Fruit fly (Drosophila melanogaster): ENCODE measurements around the gene Cyp12a4.

Cyp12a4 gene

dm6 chr3R:19163972-19164819 is 29.2 kb downstream of the Cyp12a4 start, which contains the start of gene sqz:
TSS of gene sqz (plus strand) at chr3R:19164211.
- no peak for TF ChIP-seq Sin3A (optimal IDR thresholded peaks at IDR 0.05)
- no peak for TF ChIP-seq insv (optimal IDR thresholded peaks at IDR 0.05)
- TF ChIP-seq Myc (optimal IDR thresholded peaks at IDR 0.05) = no peak
- no peak for TF ChIP-seq h (optimal IDR thresholded peaks at IDR 0.05)
- TF ChIP-seq ttk (optimal IDR thresholded peaks at IDR 0.05) = no peak
- no peak for TF ChIP-seq psq (optimal IDR thresholded peaks at IDR 0.05)

DNA sequence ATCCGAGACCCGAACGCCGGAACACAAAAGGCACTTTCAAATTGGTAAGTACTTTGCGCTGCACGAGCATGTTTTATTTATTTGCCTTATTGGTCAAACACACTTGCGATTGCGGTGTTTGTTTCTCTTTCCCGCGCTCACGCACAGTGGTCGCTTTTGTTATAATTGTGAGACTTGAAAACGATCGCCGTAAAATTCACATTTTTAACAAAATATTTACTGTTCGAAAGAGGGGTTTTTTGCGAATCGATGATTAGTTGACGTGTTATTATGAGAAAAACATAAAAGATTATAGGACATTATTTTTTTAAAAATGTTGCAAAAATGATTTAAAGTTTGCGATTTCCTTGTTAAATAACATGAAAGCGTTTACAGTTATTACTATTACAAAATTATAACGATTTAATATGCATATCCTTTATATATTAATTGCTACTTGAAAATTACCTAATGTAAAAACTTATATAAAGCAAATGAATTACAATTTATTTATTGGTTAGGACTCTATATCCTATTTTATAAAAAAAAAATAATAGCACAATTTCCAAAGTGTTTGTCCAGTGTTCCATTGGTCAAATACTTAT is 30.0 kb downstream of the Cyp12a4 start:
- no peak for TF ChIP-seq h (optimal IDR thresholded peaks at IDR 0.05)

dm6 chr3R:19165620-19166055 is 30.7 kb downstream of the Cyp12a4 start:
- no peak for TF ChIP-seq h (optimal IDR thresholded peaks at IDR 0.05)
- no peak for TF ChIP-seq ttk (optimal IDR thresholded peaks at IDR 0.05)
- TF ChIP-seq Myc (optimal IDR thresholded peaks at IDR 0.05) = no peak
- TF ChIP-seq psq (optimal IDR thresholded peaks at IDR 0.05) = no peak
- TF ChIP-seq Sin3A (optimal IDR thresholded peaks at IDR 0.05) = no peak
- TF ChIP-seq insv (optimal IDR thresholded peaks at IDR 0.05) = no peak

DNA sequence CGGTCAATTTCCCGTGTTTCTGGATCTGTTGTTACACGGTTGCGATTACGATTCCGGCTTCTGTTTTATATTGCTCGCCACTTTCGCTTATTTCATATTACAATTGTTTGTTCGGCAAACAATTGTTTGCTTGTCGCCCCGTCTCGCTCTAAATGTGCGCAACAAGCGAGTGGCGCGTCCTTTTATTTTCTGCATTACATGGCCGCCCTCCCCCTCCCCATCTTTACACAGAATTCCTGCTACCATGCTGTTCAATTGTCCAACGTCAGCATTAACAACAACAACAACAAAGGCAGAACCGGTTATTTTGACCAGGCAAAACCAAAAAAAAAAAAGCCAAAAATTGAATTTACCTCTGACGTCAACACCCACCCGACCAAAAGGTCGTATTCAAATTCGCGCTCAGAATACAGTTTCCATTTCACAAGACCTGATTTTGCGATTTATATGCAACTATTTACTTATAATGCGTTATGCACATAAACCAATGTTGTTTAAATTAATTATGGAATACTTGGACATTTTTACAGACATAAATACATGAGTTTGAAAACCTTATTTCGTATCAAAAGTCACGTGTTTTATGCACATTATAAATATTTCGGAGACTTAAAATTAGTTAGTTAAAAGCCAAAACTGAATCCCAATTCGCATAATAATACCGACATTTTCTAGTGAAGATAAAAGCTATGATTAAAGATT is 31.3 kb downstream of the Cyp12a4 start:
- no peak for TF ChIP-seq Sin3A (optimal IDR thresholded peaks at IDR 0.05)
- no peak for TF ChIP-seq Myc (optimal IDR thresholded peaks at IDR 0.05)
- TF ChIP-seq psq (optimal IDR thresholded peaks at IDR 0.05) = no peak
- TF ChIP-seq h (optimal IDR thresholded peaks at IDR 0.05) = no peak
- no peak for TF ChIP-seq ttk (optimal IDR thresholded peaks at IDR 0.05)
- TF ChIP-seq insv (optimal IDR thresholded peaks at IDR 0.05) = no peak

dm6 chr3R:19167521-19167920 is 32.6 kb downstream of the Cyp12a4 start:
- no peak for TF ChIP-seq h (optimal IDR thresholded peaks at IDR 0.05)
- no peak for TF ChIP-seq Myc (optimal IDR thresholded peaks at IDR 0.05)
- TF ChIP-seq ttk (optimal IDR thresholded peaks at IDR 0.05) = no peak
- no peak for TF ChIP-seq psq (optimal IDR thresholded peaks at IDR 0.05)
- TF ChIP-seq Sin3A (optimal IDR thresholded peaks at IDR 0.05) = no peak

DNA sequence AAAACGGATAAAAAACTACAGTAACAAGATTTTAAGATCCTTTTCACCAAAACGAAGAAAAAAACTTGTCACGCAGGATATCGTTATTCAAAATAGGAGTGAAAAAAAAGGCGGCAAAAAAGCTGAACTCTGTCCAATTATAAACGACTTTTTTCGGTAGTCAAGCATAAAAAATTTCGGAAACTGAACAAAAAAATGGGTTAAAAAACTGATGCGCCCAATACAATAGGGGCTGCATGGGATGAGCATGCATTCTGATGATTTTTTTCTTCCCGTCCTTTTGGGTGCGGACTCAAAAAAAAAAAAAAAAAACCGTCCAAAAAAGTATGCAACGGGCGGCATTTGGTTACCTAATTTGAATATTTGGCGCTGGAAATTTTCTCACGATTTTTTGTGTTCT is 39.6 kb downstream of the Cyp12a4 start:
- TF ChIP-seq h (optimal IDR thresholded peaks at IDR 0.05) = no peak
- TF ChIP-seq Sin3A (optimal IDR thresholded peaks at IDR 0.05) = no peak
- no peak for TF ChIP-seq ttk (optimal IDR thresholded peaks at IDR 0.05)
- TF ChIP-seq Myc (optimal IDR thresholded peaks at IDR 0.05) = no peak
- TF ChIP-seq psq (optimal IDR thresholded peaks at IDR 0.05) = no peak
- no peak for TF ChIP-seq insv (optimal IDR thresholded peaks at IDR 0.05)

- TF ChIP-seq Sin3A (optimal IDR thresholded peaks at IDR 0.05) = no peak
- no peak for TF ChIP-seq h (optimal IDR thresholded peaks at IDR 0.05)
- TF ChIP-seq ttk (optimal IDR thresholded peaks at IDR 0.05) = no peak
Measured at dm6 chr3R:19176700-19177099, 41.7 kb downstream of the Cyp12a4 start, which contains the start of gene CG14282. TSS of gene CG14282 (plus strand) at chr3R:19177000.

DNA sequence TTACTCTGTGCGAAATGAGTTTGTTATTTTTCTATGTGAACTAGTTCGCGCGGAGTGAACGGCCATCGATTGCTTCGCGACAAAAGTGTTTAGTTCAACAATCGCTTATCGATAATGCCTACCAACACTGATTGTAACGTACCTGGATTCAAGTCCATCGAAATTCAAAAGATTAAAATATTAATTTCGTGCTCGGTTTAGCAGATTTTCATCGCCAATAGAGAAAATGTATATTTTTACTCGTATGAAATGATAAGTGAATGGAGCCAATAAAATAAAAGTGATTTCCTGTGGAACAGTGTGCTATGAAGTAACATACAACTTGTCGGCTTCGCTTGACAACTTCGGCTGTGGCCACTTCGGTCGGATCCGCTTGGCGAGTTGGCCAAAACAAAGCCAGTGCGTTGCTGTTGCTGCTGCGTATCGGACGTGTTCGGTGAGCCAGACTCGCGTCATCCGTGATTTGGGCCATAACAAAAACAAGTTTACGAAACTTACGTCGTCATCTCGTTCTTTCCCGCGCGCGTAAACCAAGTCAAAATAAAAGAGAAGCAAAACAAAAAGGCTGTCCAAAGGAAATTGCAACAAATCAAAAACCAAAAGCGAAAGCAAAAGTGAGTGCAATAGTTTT is 45.4 kb downstream of the Cyp12a4 start, which contains the start of the genes CG5555 and myd:
Gene CG5555 (minus strand): TSS at position 276 of the 631 bp plus-strand sequence.
Gene myd (plus strand): TSS at position 397 of the 631 bp plus-strand sequence.
- TF ChIP-seq h (optimal IDR thresholded peaks at IDR 0.05) (no peak), Myc (optimal IDR thresholded peaks at IDR 0.05) (no peak), ttk (optimal IDR thresholded peaks at IDR 0.05) (no peak), insv (optimal IDR thresholded peaks at IDR 0.05) (no peak), psq (optimal IDR thresholded peaks at IDR 0.05) (no peak)

DNA sequence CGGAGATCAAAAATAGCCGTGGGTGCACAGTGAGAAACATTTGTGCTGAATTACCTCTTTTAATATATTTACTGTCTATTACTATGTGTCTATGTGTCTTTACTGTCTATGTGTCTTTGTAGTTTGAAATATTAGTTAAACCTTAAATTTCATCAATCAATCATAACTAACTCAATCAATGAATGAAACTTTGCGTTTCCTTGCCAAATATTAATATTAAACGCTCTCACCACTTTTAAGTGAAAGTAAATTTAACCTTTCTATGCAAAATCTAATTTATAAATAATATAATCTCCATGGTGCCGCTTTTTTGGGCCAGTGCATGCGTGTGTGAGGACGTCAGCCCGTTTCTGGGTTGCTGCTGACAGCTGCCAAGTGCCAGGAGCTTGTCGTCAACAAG is 46.3 kb downstream of the Cyp12a4 start:
- TF ChIP-seq Sin3A (optimal IDR thresholded peaks at IDR 0.05) (no peak), psq (optimal IDR thresholded peaks at IDR 0.05) (no peak), Myc (optimal IDR thresholded peaks at IDR 0.05) (no peak), h (optimal IDR thresholded peaks at IDR 0.05) (no peak), insv (optimal IDR thresholded peaks at IDR 0.05) (no peak), ttk (optimal IDR thresholded peaks at IDR 0.05) (no peak)

DNA sequence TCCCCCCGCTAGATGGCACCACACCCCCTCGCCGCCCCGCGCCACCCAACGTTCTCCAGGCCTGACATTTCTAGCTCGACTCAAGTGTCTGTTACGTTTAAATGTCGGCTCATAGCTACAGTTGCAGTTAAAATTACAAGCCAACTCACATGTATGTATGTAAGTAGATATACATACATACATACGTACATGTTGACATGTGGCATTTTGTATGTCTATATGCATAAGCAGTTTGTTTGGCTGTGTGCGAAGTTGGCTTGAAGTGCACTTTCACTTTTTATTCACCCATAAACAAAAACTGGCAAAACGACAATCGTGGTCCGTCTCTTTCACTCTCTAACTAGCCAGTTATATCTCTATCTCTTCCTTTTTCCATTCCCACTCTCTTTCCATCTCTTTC is 47.9 kb downstream of the Cyp12a4 start:
- TF ChIP-seq psq (optimal IDR thresholded peaks at IDR 0.05) (no peak), ttk (optimal IDR thresholded peaks at IDR 0.05) (no peak), insv (optimal IDR thresholded peaks at IDR 0.05) (no peak), Sin3A (optimal IDR thresholded peaks at IDR 0.05) (no peak), h (optimal IDR thresholded peaks at IDR 0.05) (no peak), Myc (optimal IDR thresholded peaks at IDR 0.05) (no peak)
